Worm (Caenorhabditis elegans) whole organism, L3 larva: ENCODE data around the gene K07F5.6.
"Not testable (repeated sequence)": the region's sequence is repeated elsewhere in the genome, so short reads cannot be mapped to it uniquely, and the experiment has no call there.

ENCODE experiments used
- R02D3.7 ChIP-seq: fragments of 150-350 bp; optimal IDR thresholded peaks from 2 replicates; lab custom pipeline; 2014; ENCODE audit warnings: missing biosample characterization, missing genetic modification characterization
- aly-2 ChIP-seq: fragments of 150-350 bp; optimal IDR thresholded peaks from 2 replicates; lab custom pipeline; 2014; ENCODE audit warnings: missing biosample characterization, missing genetic modification characterization
- ama-1 ChIP-seq: fragments of 150-350 bp; optimal IDR thresholded peaks from 2 replicates; lab custom pipeline; 2018
- ceh-16 ChIP-seq: sonication (generic microtip); optimal IDR thresholded peaks from 2 replicates; lab custom pipeline; 2017; ENCODE audit warnings: missing biosample characterization, missing genetic modification characterization
- ceh-28 ChIP-seq: fragments of 150-350 bp; optimal IDR thresholded peaks from 2 replicates; lab custom pipeline; 2014; ENCODE audit warnings: missing biosample characterization, missing genetic modification reagents, missing genetic modification characterization
- ceh-9 ChIP-seq: sonication (generic microtip); optimal IDR thresholded peaks from 2 replicates; lab custom pipeline; 2018; ENCODE audit warnings: missing biosample characterization, missing genetic modification characterization
- egl-27 ChIP-seq: sonication (generic microtip); optimal IDR thresholded peaks from 4 replicates; lab custom pipeline; 2017; ENCODE audit warnings: missing biosample characterization, missing genetic modification reagents, missing genetic modification characterization
- egl-5 ChIP-seq: fragments of 150-350 bp; optimal IDR thresholded peaks from 2 replicates; lab custom pipeline; 2017; ENCODE audit warnings: missing biosample characterization, missing genetic modification reagents, missing genetic modification characterization, inconsistent platforms
- elt-1 ChIP-seq: fragments of 150-350 bp; optimal IDR thresholded peaks from 2 replicates; lab custom pipeline; 2014; ENCODE audit warnings: missing biosample characterization, missing genetic modification characterization
- elt-2 ChIP-seq: sonication (generic microtip); optimal IDR thresholded peaks from 2 replicates; lab custom pipeline; 2016; ENCODE audit warnings: missing genetic modification reagents, mild to moderate bottlenecking, missing genetic modification characterization, missing compliant biosample characterization
- elt-3 ChIP-seq, 3 experiments: fragments of 150-350 bp in 1 of 3; sonication (generic microtip) in 2 of 3; optimal IDR thresholded peaks; 2 replicates in 2 of 3; 4 replicates in 1 of 3; lab custom pipeline; 2014 to 2017; ENCODE audit warnings: missing biosample characterization in 3 of 3, missing genetic modification characterization in 3 of 3
- eor-1 ChIP-seq, 2 experiments: fragments of 150-350 bp; optimal IDR thresholded peaks; 2 replicates each; lab custom pipeline; 2014 to 2018; ENCODE audit warnings: missing biosample characterization in 2 of 2, missing genetic modification characterization in 2 of 2
- fkh-10 ChIP-seq: sonication (generic microtip); optimal IDR thresholded peaks from 2 replicates; lab custom pipeline; 2017; ENCODE audit warnings: missing biosample characterization, missing genetic modification reagents, missing genetic modification characterization
- fkh-2 ChIP-seq: fragments of 150-350 bp; optimal IDR thresholded peaks from 2 replicates; lab custom pipeline; 2014; ENCODE audit warnings: missing biosample characterization, missing genetic modification reagents, missing genetic modification characterization
- hmg-11 ChIP-seq: sonication (generic microtip); optimal IDR thresholded peaks from 2 replicates; lab custom pipeline; 2016; ENCODE audit warnings: missing genetic modification characterization, missing compliant biosample characterization
- lin-15B ChIP-seq: fragments of 150-350 bp; optimal IDR thresholded peaks from 2 replicates; lab custom pipeline; 2014; ENCODE audit warnings: missing biosample characterization, missing genetic modification characterization
- lin-39 ChIP-seq: fragments of 150-350 bp; optimal IDR thresholded peaks from 2 replicates; lab custom pipeline; 2018; ENCODE audit warnings: missing biosample characterization, missing genetic modification reagents, missing genetic modification characterization
- lsy-12 ChIP-seq: sonication (generic microtip); optimal IDR thresholded peaks from 2 replicates; lab custom pipeline; 2016; ENCODE audit warnings: mild to moderate bottlenecking, missing genetic modification characterization, missing compliant biosample characterization
- mdl-1 ChIP-seq: fragments of 150-350 bp; optimal IDR thresholded peaks from 2 replicates; lab custom pipeline; 2014; ENCODE audit warnings: missing biosample characterization, missing genetic modification characterization
- mml-1 ChIP-seq: fragments of 150-350 bp; sonication (generic microtip); optimal IDR thresholded peaks from 3 replicates; lab custom pipeline; 2014; ENCODE audit warnings: missing biosample characterization, missing genetic modification characterization
- nfya-1 ChIP-seq: sonication (generic microtip); optimal IDR thresholded peaks from 2 replicates; lab custom pipeline; 2017; ENCODE audit warnings: missing genetic modification characterization, mild to moderate bottlenecking, missing compliant biosample characterization, antibody characterized with exemption, moderate library complexity; ENCODE audit not compliant: insufficient read depth
- nhr-12 ChIP-seq: fragments of 150-350 bp; optimal IDR thresholded peaks from 2 replicates; lab custom pipeline; 2014; ENCODE audit warnings: missing biosample characterization, missing genetic modification characterization
- nhr-23 ChIP-seq: fragments of 150-350 bp; optimal IDR thresholded peaks from 2 replicates; lab custom pipeline; 2014; ENCODE audit warnings: missing biosample characterization, missing genetic modification reagents, missing genetic modification characterization
- nhr-237 ChIP-seq: fragments of 150-350 bp; optimal IDR thresholded peaks from 2 replicates; lab custom pipeline; 2014; ENCODE audit warnings: missing biosample characterization, missing genetic modification characterization
- nhr-25 ChIP-seq: sonication (generic microtip); optimal IDR thresholded peaks from 2 replicates; lab custom pipeline; 2017; ENCODE audit warnings: missing biosample characterization, missing genetic modification characterization
- nhr-28 ChIP-seq: fragments of 150-350 bp; optimal IDR thresholded peaks from 2 replicates; lab custom pipeline; 2014; ENCODE audit warnings: missing biosample characterization, missing genetic modification characterization
- nhr-67 ChIP-seq: fragments of 150-350 bp; optimal IDR thresholded peaks from 2 replicates; lab custom pipeline; 2014; ENCODE audit warnings: missing biosample characterization, missing genetic modification characterization
- nhr-76 ChIP-seq: fragments of 150-350 bp; sonication (generic microtip); optimal IDR thresholded peaks from 5 replicates; lab custom pipeline; 2014; ENCODE audit warnings: missing biosample characterization, missing genetic modification characterization
- pha-4 ChIP-seq: fragments of 150-350 bp; optimal IDR thresholded peaks from 2 replicates; lab custom pipeline; 2014; ENCODE audit warnings: missing biosample characterization, missing genetic modification reagents, missing genetic modification characterization
- pqm-1 ChIP-seq: fragments of 150-350 bp; optimal IDR thresholded peaks from 2 replicates; lab custom pipeline; 2017; ENCODE audit warnings: missing biosample characterization, missing genetic modification characterization, inconsistent platforms
- sea-2 ChIP-seq: fragments of 150-350 bp; sonication (generic microtip); optimal IDR thresholded peaks from 4 replicates; lab custom pipeline; 2014; ENCODE audit warnings: missing biosample characterization, missing genetic modification reagents, missing genetic modification characterization
- snpc-4 ChIP-seq: fragments of 150-350 bp; optimal IDR thresholded peaks from 2 replicates; lab custom pipeline; 2014; ENCODE audit warnings: missing biosample characterization, missing genetic modification characterization
- tbx-2 ChIP-seq: sonication (generic microtip); optimal IDR thresholded peaks from 2 replicates; lab custom pipeline; 2016; ENCODE audit warnings: mild to moderate bottlenecking, missing genetic modification characterization, missing compliant biosample characterization
- unc-62 ChIP-seq: fragments of 150-350 bp; sonication (generic microtip); optimal IDR thresholded peaks from 4 replicates; lab custom pipeline; 2014; ENCODE audit warnings: missing biosample characterization, missing genetic modification reagents, missing genetic modification characterization
- ztf-4 ChIP-seq: fragments of 150-350 bp; optimal IDR thresholded peaks from 2 replicates; lab custom pipeline; 2014; ENCODE audit warnings: missing biosample characterization, missing genetic modification characterization

K07F5.6 gene

ce11 chrIV:9848075-9848474, 1.6 kb upstream of the K07F5.6 start, which contains the start of gene K07F5.7:
TSS of gene K07F5.7 (minus strand) at chrIV:9848175.
- TF ChIP-seq pqm-1 (tag; lab: Kevin White, UChicago), result no peak

- TF ChIP-seq egl-5 (tag; lab: Kevin White, UChicago) (no peak), hmg-11 (no peak), nhr-25 (tag; lab: Kevin White, UChicago) (no peak), mml-1 (tag; lab: Kevin White, UChicago) (no peak), nhr-28 (tag; lab: Kevin White, UChicago) (no peak), fkh-10 (GFP tag; lab: Kevin White, UChicago) (no peak), nhr-237 (tag; lab: Kevin White, UChicago) (no peak), eor-1 (tag; optimal IDR thresholded peaks at IDR 0.05; lab: Kevin White, UChicago) (no peak), elt-1 (tag; lab: Kevin White, UChicago) (no peak), sea-2 (GFP tag; lab: Kevin White, UChicago) (no peak), elt-3 (tag; optimal IDR thresholded peaks at IDR 0.05; lab: Kevin White, UChicago) (no peak), nfya-1 (no peak), nhr-12 (no peak), tbx-2 (tag; lab: Kevin White, UChicago) (no peak), pqm-1 (tag; lab: Kevin White, UChicago) (no peak), egl-27 (tag; lab: Kevin White, UChicago) (no peak), mdl-1 (tag; lab: Kevin White, UChicago) (no peak), lsy-12 (tag; lab: Kevin White, UChicago) (no peak), ceh-16 (tag; lab: Kevin White, UChicago) (no peak), ceh-28 (tag; lab: Kevin White, UChicago) (no peak)
Measured at ce11 chrIV:9843760-9844159, 2.7 kb downstream of the K07F5.6 start, which contains the start of gene nspd-2. TSS of gene nspd-2 (plus strand) at chrIV:9844060.

ce11 chrIV:9842071-9842470, 4.4 kb downstream of the K07F5.6 start, which contains the start of gene K07F5.17:
TSS of gene K07F5.17 (plus strand) at chrIV:9842371.
- TF ChIP-seq pha-4 (tag; lab: Kevin White, UChicago) (no peak), nhr-23 (tag; lab: Kevin White, UChicago) (no peak), elt-2 (tag; lab: Kevin White, UChicago) (no peak), ztf-4 (tag; lab: Kevin White, UChicago) (no peak), fkh-2 (tag; lab: Kevin White, UChicago) (no peak), ceh-28 (tag; lab: Kevin White, UChicago) (no peak), elt-3 (tag; optimal IDR thresholded peaks at IDR 0.05; lab: Kevin White, UChicago) (no peak), ceh-9 (tag; lab: Kevin White, UChicago) (no peak), aly-2 (no peak)

- no peak for TF ChIP-seq lin-15B (tag; lab: Kevin White, UChicago)
- no peak for TF ChIP-seq unc-62 (GFP tag; lab: Kevin White, UChicago)
- no peak for TF ChIP-seq lsy-12 (tag; lab: Kevin White, UChicago)
- no peak for TF ChIP-seq hmg-11
- no peak for TF ChIP-seq nhr-12
Measured at ce11 chrIV:9840984-9841590, 5.4 kb downstream of the K07F5.6 start, which contains the start of the genes kin-24 and msp-56. TSS of gene kin-24 (minus strand) at chrIV:9841084. TSS of gene msp-56 (plus strand) at chrIV:9841540.

ce11 chrIV:9837349-9837748, 9.1 kb downstream of the K07F5.6 start, which contains the start of gene msp-10:
TSS of gene msp-10 (plus strand) at chrIV:9837649.
- TF ChIP-seq lin-39; nhr-237 (tag; lab: Kevin White, UChicago); nhr-67 (tag; lab: Kevin White, UChicago): not testable (repeated sequence)

ce11 chrIV:9836317-9836716, 10.2 kb downstream of the K07F5.6 start, which contains the start of gene msp-81:
TSS of gene msp-81 (minus strand) at chrIV:9836417.
- TF ChIP-seq snpc-4 (no peak), lin-15B (tag; lab: Kevin White, UChicago) (no peak), egl-27 (tag; lab: Kevin White, UChicago) (no peak), nhr-76 (tag; lab: Kevin White, UChicago) (no peak), ama-1 (lab: Kevin White, UChicago) (no peak), pha-4 (tag; lab: Kevin White, UChicago) (no peak), pqm-1 (tag; lab: Kevin White, UChicago) (no peak), R02D3.7 (no peak)
